Fruit fly (Drosophila melanogaster) whole organism, embryonic: ENCODE data around the gene MED27.

ENCODE experiments used
- Ada2b ChIP-seq: fragments of 200-800 bp; sonication (Bioruptor generic); IDR thresholded peaks from 2 replicates; pipeline ENCODE4 v1.3.6; 2022; ENCODE audit warnings: missing biosample characterization, missing genetic modification characterization
- Antp ChIP-seq: fragments of 200-800 bp; sonication (Bioruptor generic); optimal IDR thresholded peaks from 3 replicates; lab custom pipeline; 2016; ENCODE audit warnings: missing biosample characterization, missing genetic modification characterization
- Bteb2 ChIP-seq: fragments of 200-800 bp; sonication (Bioruptor generic); optimal IDR thresholded peaks from 2 replicates; lab custom pipeline; 2016; ENCODE audit warnings: missing biosample characterization, missing genetic modification characterization
- CG12104 ChIP-seq: fragments of 200-800 bp; sonication (Bioruptor generic); optimal IDR thresholded peaks from 3 replicates; lab custom pipeline; 2016; ENCODE audit warnings: missing biosample characterization, missing genetic modification characterization
- CG17186 ChIP-seq: fragments of 200-800 bp; sonication (Bioruptor generic); optimal IDR thresholded peaks from 3 replicates; lab custom pipeline; 2017; ENCODE audit warnings: missing biosample characterization, missing genetic modification reagents, missing genetic modification characterization
- CG17359 ChIP-seq: fragments of 200-800 bp; sonication (Bioruptor generic); optimal IDR thresholded peaks from 3 replicates; lab custom pipeline; 2018; ENCODE audit warnings: missing biosample characterization, mild to moderate bottlenecking, missing genetic modification characterization, moderate library complexity
- CG18262 ChIP-seq: fragments of 200-800 bp; optimal IDR thresholded peaks from 3 replicates; lab custom pipeline; 2019; ENCODE audit warnings: missing biosample characterization, mild to moderate bottlenecking, missing genetic modification characterization, moderate library complexity
- CG1832 ChIP-seq: fragments of 200-800 bp; sonication (Bioruptor generic); optimal IDR thresholded peaks from 2 replicates; lab custom pipeline; 2017; ENCODE audit warnings: missing biosample characterization, mild to moderate bottlenecking, missing genetic modification characterization, inconsistent platforms
- CG3163 ChIP-seq: fragments of 200-800 bp; sonication (Bioruptor generic); optimal IDR thresholded peaks from 3 replicates; lab custom pipeline; 2016; ENCODE audit warnings: missing biosample characterization, missing genetic modification characterization
- CG32532 ChIP-seq: fragments of 200-800 bp; sonication (Bioruptor generic); IDR thresholded peaks from 2 replicates; pipeline ENCODE4 v1.3.6; 2022; ENCODE audit warnings: missing biosample characterization, missing genetic modification characterization
- CG34422 ChIP-seq: fragments of 200-800 bp; sonication (Bioruptor generic); IDR thresholded peaks from 3 replicates; pipeline ENCODE4 v1.3.6; 2022; ENCODE audit warnings: missing biosample characterization, missing genetic modification characterization
- CG43689 ChIP-seq: fragments of 200-800 bp; sonication (Bioruptor generic); IDR thresholded peaks from 2 replicates; pipeline ENCODE4 v1.3.6; 2022; ENCODE audit warnings: missing biosample characterization, missing genetic modification characterization
- CG4617 ChIP-seq: fragments of 200-800 bp; sonication (Bioruptor generic); optimal IDR thresholded peaks from 3 replicates; lab custom pipeline; 2016; ENCODE audit warnings: missing biosample characterization, missing genetic modification characterization, borderline replicate concordance
- CG7556 ChIP-seq: fragments of 200-800 bp; sonication (Bioruptor generic); optimal IDR thresholded peaks from 2 replicates; lab custom pipeline; 2017; ENCODE audit warnings: missing biosample characterization, mild to moderate bottlenecking, missing genetic modification characterization
- CG7839 ChIP-seq: fragments of 200-800 bp; sonication (Bioruptor generic); optimal IDR thresholded peaks from 3 replicates; lab custom pipeline; 2018; ENCODE audit warnings: missing biosample characterization, mild to moderate bottlenecking, missing genetic modification characterization, moderate library complexity
- CG8290 ChIP-seq, 3 experiments: fragments of 200-800 bp; sonication (Bioruptor generic); optimal IDR thresholded peaks; 2 replicates each; lab custom pipeline; 2016 to 2019; ENCODE audit warnings: missing biosample characterization in 3 of 3, missing genetic modification characterization in 3 of 3, mild to moderate bottlenecking in 2 of 3, moderate library complexity in 1 of 3
- CG8388 ChIP-seq: fragments of 200-800 bp; sonication (Bioruptor generic); optimal IDR thresholded peaks from 2 replicates; lab custom pipeline; 2019; ENCODE audit warnings: missing biosample characterization, mild to moderate bottlenecking, missing genetic modification characterization, moderate library complexity
- CG8944 ChIP-seq: fragments of 200-800 bp; sonication (Bioruptor generic); optimal IDR thresholded peaks from 3 replicates; lab custom pipeline; 2016; ENCODE audit warnings: missing biosample characterization, missing genetic modification characterization
- CG9215 ChIP-seq: fragments of 200-800 bp; sonication (Bioruptor generic); IDR thresholded peaks from 2 replicates; pipeline ENCODE4 v1.3.6; 2022; ENCODE audit warnings: missing biosample characterization, missing genetic modification characterization
- E2f2 ChIP-seq: fragments of 200-800 bp; sonication (Bioruptor generic); IDR thresholded peaks from 2 replicates; pipeline ENCODE4 v1.3.6; 2022; ENCODE audit warnings: missing biosample characterization, missing genetic modification characterization
- Fer1 ChIP-seq: fragments of 200-800 bp; sonication (Bioruptor generic); optimal IDR thresholded peaks from 2 replicates; lab custom pipeline; 2017; ENCODE audit warnings: missing biosample characterization, mild to moderate bottlenecking, missing genetic modification characterization
- HLH54F ChIP-seq: fragments of 200-800 bp; sonication (Bioruptor generic); optimal IDR thresholded peaks from 3 replicates; lab custom pipeline; 2016; ENCODE audit warnings: missing biosample characterization, missing genetic modification characterization
- Jarid2 ChIP-seq: fragments of 200-800 bp; sonication (Bioruptor generic); optimal IDR thresholded peaks from 3 replicates; lab custom pipeline; 2017; ENCODE audit warnings: mild to moderate bottlenecking, missing biosample characterization, missing genetic modification reagents, missing genetic modification characterization
- Mrtf ChIP-seq: fragments of 200-800 bp; sonication (Bioruptor generic); IDR thresholded peaks from 3 replicates; pipeline ENCODE4 v1.3.6; 2022; ENCODE audit warnings: missing biosample characterization, missing genetic modification characterization
- Oaz ChIP-seq: fragments of 200-800 bp; sonication (Bioruptor generic); IDR thresholded peaks from 2 replicates; pipeline ENCODE4 v1.3.6; 2022; ENCODE audit warnings: missing biosample characterization, missing genetic modification characterization
- Optix ChIP-seq: fragments of 200-800 bp; sonication (Bioruptor generic); IDR thresholded peaks from 3 replicates; pipeline ENCODE4 v1.3.6; 2022; ENCODE audit warnings: missing biosample characterization, missing genetic modification characterization
- al ChIP-seq: fragments of 200-800 bp; sonication (Bioruptor generic); IDR thresholded peaks from 2 replicates; pipeline ENCODE4 v1.3.6; 2022; ENCODE audit warnings: missing biosample characterization, missing genetic modification characterization
- az2 ChIP-seq: fragments of 200-800 bp; sonication (Bioruptor generic); optimal IDR thresholded peaks from 3 replicates; lab custom pipeline; 2016; ENCODE audit warnings: missing biosample characterization, missing genetic modification characterization
- bigmax ChIP-seq: fragments of 200-800 bp; sonication (Bioruptor generic); optimal IDR thresholded peaks from 2 replicates; lab custom pipeline; 2018; ENCODE audit warnings: missing biosample characterization, mild to moderate bottlenecking, missing genetic modification characterization
- cg ChIP-seq: fragments of 200-800 bp; sonication (Bioruptor generic); optimal IDR thresholded peaks from 3 replicates; lab custom pipeline; 2019; ENCODE audit warnings: missing biosample characterization, mild to moderate bottlenecking, missing genetic modification characterization, moderate library complexity
- chif ChIP-seq, 2 experiments: fragments of 200-800 bp; sonication (Bioruptor generic); optimal IDR thresholded peaks; 3 replicates each; lab custom pipeline; 2016; ENCODE audit warnings: missing biosample characterization in 2 of 2, missing genetic modification characterization in 2 of 2
- croc ChIP-seq: fragments of 200-800 bp; sonication (Bioruptor generic); conservative IDR thresholded peaks from 3 replicates; pipeline ENCODE4 v1.3.6; 2022; ENCODE audit warnings: missing biosample characterization, missing genetic modification characterization
- crp ChIP-seq, 2 experiments: fragments of 200-800 bp; sonication (Bioruptor generic); optimal IDR thresholded peaks; 2 replicates in 1 of 2; 3 replicates in 1 of 2; lab custom pipeline; 2017; ENCODE audit warnings: missing biosample characterization in 2 of 2, missing genetic modification characterization in 2 of 2, mild to moderate bottlenecking in 1 of 2, moderate library complexity in 1 of 2
- dati ChIP-seq: fragments of 200-800 bp; sonication (Bioruptor generic); IDR thresholded peaks from 2 replicates; pipeline ENCODE4 v1.3.6; 2022; ENCODE audit warnings: missing biosample characterization, missing genetic modification characterization
- eve ChIP-seq, 2 experiments: fragments of >200 bp; optimal IDR thresholded peaks; 2 replicates each; lab custom pipeline; 2017; ENCODE audit warnings: missing biosample characterization in 2 of 2, missing genetic modification characterization in 2 of 2
- gsb ChIP-seq: fragments of 200-800 bp; sonication (Bioruptor generic); IDR thresholded peaks from 2 replicates; pipeline ENCODE4 v1.3.6; 2022; ENCODE audit warnings: missing biosample characterization, missing genetic modification characterization
- hbn ChIP-seq: fragments of 200-800 bp; sonication (Bioruptor generic); IDR thresholded peaks from 2 replicates; pipeline ENCODE4 v1.3.6; 2022; ENCODE audit warnings: missing biosample characterization, missing genetic modification characterization; ENCODE audit not compliant: partially characterized antibody
- lbe ChIP-seq: fragments of 200-800 bp; sonication (Bioruptor generic); optimal IDR thresholded peaks from 2 replicates; lab custom pipeline; 2016; ENCODE audit warnings: missing biosample characterization, mild to moderate bottlenecking, missing genetic modification characterization
- nmo ChIP-seq: fragments of 200-800 bp; sonication (Bioruptor generic); optimal IDR thresholded peaks from 2 replicates; lab custom pipeline; 2018; ENCODE audit warnings: missing biosample characterization, mild to moderate bottlenecking, missing genetic modification characterization, moderate library complexity
- onecut ChIP-seq: fragments of 200-800 bp; sonication (Bioruptor generic); IDR thresholded peaks from 2 replicates; pipeline ENCODE4 v1.3.6; 2022; ENCODE audit warnings: missing biosample characterization, missing genetic modification characterization
- pan ChIP-seq, 4 experiments: fragments of >200 bp in 3 of 4; fragments of 200-800 bp in 1 of 4; sonication (Bioruptor generic) in 1 of 4; optimal IDR thresholded peaks in 3 of 4; IDR thresholded peaks in 1 of 4; 2 replicates each; pipeline versions ENCODE4 v1.3.6 to Lab custom; 2017 to 2022; ENCODE audit warnings: missing biosample characterization in 2 of 4, missing genetic modification characterization in 2 of 4, mixed read lengths in 1 of 4
- peb ChIP-seq: fragments of 200-800 bp; sonication (Bioruptor generic); IDR thresholded peaks from 2 replicates; pipeline ENCODE4 v1.3.6; 2022; ENCODE audit warnings: missing biosample characterization, missing genetic modification characterization
- psq ChIP-seq: fragments of 200-800 bp; sonication (Bioruptor generic); optimal IDR thresholded peaks from 2 replicates; lab custom pipeline; 2017; ENCODE audit warnings: missing biosample characterization, missing genetic modification characterization
- ro ChIP-seq: fragments of 200-800 bp; sonication (Bioruptor generic); IDR thresholded peaks from 2 replicates; pipeline ENCODE4 v1.3.6; 2022; ENCODE audit warnings: missing biosample characterization, missing genetic modification characterization
- sob ChIP-seq: fragments of 200-800 bp; sonication (Bioruptor generic); IDR thresholded peaks from 2 replicates; pipeline ENCODE4 v1.3.6; 2022; ENCODE audit warnings: missing biosample characterization, missing genetic modification characterization
- sug ChIP-seq: fragments of 200-800 bp; optimal IDR thresholded peaks from 2 replicates; lab custom pipeline; 2019; ENCODE audit warnings: missing biosample characterization, mild to moderate bottlenecking, missing genetic modification characterization, moderate library complexity
- trem ChIP-seq: fragments of 200-800 bp; optimal IDR thresholded peaks from 3 replicates; lab custom pipeline; 2019; ENCODE audit warnings: missing biosample characterization, mild to moderate bottlenecking, missing genetic modification characterization, moderate library complexity
- twi ChIP-seq: fragments of 200-800 bp; optimal IDR thresholded peaks from 2 replicates; lab custom pipeline; 2019; ENCODE audit warnings: missing biosample characterization, mild to moderate bottlenecking, missing genetic modification characterization, moderate library complexity
- zen ChIP-seq: fragments of 200-800 bp; sonication (Bioruptor generic); optimal IDR thresholded peaks from 3 replicates; lab custom pipeline; 2018; ENCODE audit warnings: missing biosample characterization, mild to moderate bottlenecking, missing genetic modification characterization, moderate library complexity

Gene MED27

DNA sequence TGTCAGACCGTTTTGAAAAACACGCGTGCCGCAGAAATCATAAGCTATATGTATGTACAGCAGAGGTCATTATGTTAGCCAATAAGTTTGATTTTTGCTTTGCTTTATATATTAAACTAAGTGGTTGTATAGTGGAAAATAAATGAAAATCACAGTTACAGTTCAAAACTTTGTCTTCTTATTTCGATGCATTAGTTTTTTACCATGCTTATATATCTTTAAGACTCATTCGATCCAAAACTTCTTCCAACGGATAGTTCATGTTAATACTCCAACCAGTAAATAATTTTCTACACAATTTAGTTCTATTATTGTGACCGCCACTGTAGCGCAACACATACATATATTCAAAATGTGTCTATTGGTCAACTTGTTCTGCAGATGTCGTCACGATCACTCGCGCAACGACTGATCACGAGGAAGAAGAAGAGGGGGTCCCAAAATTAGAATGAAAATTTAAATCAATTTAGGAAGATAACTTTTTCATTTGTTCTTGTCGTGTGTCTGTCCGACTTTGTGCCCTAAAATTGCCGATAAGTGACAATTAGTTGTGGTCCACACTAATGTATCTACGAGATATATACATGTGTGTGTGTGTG lies 50.6 kb downstream of the MED27 start (continued):
- TF ChIP-seq CG8944 (no peak), CG7839 (peak; percentile 74), sob (GFP tag; lab: Robert Waterston, UW) (peak; percentile 56; the same call in 1 of the 2 replicates), E2f2 (GFP tag; lab: Robert Waterston, UW) (peak; percentile 36; the same call in 1 of the 2 replicates), CG34422 (GFP tag; lab: Robert Waterston, UW) (peak; percentile 53; the same call in 2 of the 3 replicates), psq (GFP tag; lab: Kevin White, UChicago) (no peak), CG3163 (GFP tag; lab: Kevin White, UChicago) (no peak), CG12104 (GFP tag; lab: Kevin White, UChicago) (peak; percentile 29), hbn (no peak), Oaz (GFP tag; lab: Robert Waterston, UW) (no peak), Optix (GFP tag; lab: Robert Waterston, UW) (no peak), Ada2b (GFP tag; lab: Robert Waterston, UW) (0 out of 2 replicates have a peak, but pooled peaks have one; percentile 9), az2 (GFP tag; lab: Kevin White, UChicago) (peak; percentile 58), onecut (peak; percentile 43; the same call in 1 of the 2 replicates), CG1832 (GFP tag; lab: Kevin White, UChicago) (no peak), ro (GFP tag; lab: Robert Waterston, UW) (no peak), Mrtf (peak; percentile 23; the same call in 1 of the 3 replicates), lbe (GFP tag; lab: Kevin White, UChicago) (no peak), peb (no peak; the same call in 1 of the 2 replicates), CG8290 (GFP tag; optimal IDR thresholded peaks at IDR 0.05; lab: Kevin White, UChicago) (no peak), CG8290 (tag; optimal IDR thresholded peaks at IDR 0.05; lab: Kevin White, UChicago) (no peak), cg (GFP tag; lab: Kevin White, UChicago) (peak; percentile 34), sug (tag; lab: Kevin White, UChicago) (no peak), Antp (GFP tag; lab: Kevin White, UChicago) (no peak), CG7556 (peak; percentile 76), bigmax (GFP tag; lab: Kevin White, UChicago) (no peak), eve (GFP tag; optimal IDR thresholded peaks at IDR 0.05; lab: Kevin White, UChicago) (no peak), dati (GFP tag; lab: Robert Waterston, UW) (no peak), croc (GFP tag; lab: Robert Waterston, UW) (peak; percentile 30; the same call in 2 of the 3 replicates), chif (GFP tag; optimal IDR thresholded peaks at IDR 0.05; lab: Kevin White, UChicago) (peak; percentile 43 to 56), Jarid2 (GFP tag; lab: Kevin White, UChicago) (no peak), HLH54F (GFP tag; lab: Kevin White, UChicago) (peak; percentile 8), nmo (GFP tag; lab: Kevin White, UChicago) (peak; percentile 84), pan (optimal IDR thresholded peaks at IDR 0.05; lab: Kevin White, UChicago) (no peak), pan (GFP tag; optimal IDR thresholded peaks at IDR 0.05 in 1 of 2, IDR thresholded peaks at IDR 0.05 in 1 of 2) (peak in 1 of 2 experiments; percentile 45), al (peak; percentile 54), crp (GFP tag; optimal IDR thresholded peaks at IDR 0.05; lab: Kevin White, UChicago) (no peak), Fer1 (GFP tag; lab: Kevin White, UChicago) (no peak), Bteb2 (peak; percentile 7), CG43689 (no peak), gsb (GFP tag; lab: Robert Waterston, UW) (no peak), CG18262 (tag; lab: Kevin White, UChicago) (peak; percentile 86), trem (tag; lab: Kevin White, UChicago) (peak; percentile 73), CG8388 (GFP tag; lab: Kevin White, UChicago) (peak; percentile 67), CG17186 (GFP tag; lab: Kevin White, UChicago) (no peak), CG4617 (GFP tag; lab: Kevin White, UChicago) (no peak), CG9215 (peak; percentile 35; the same call in 1 of the 2 replicates), CG17359 (tag; lab: Kevin White, UChicago) (no peak), twi (tag; lab: Kevin White, UChicago) (no peak), CG32532 (peak; percentile 50), zen (tag; lab: Kevin White, UChicago) (no peak)
